Fruit fly (Drosophila melanogaster) whole organism, embryonic: ENCODE data around the gene Tti1.
A peak's percentile ranks its signal among the peaks of the same experiment; 100 is the strongest.

ENCODE experiments used
- Ada2b ChIP-seq: fragments of 200-800 bp; sonication (Bioruptor generic); IDR thresholded peaks from 2 replicates; pipeline ENCODE4 v1.3.6; 2022; ENCODE audit warnings: missing biosample characterization, missing genetic modification characterization
- Asciz ChIP-seq: fragments of 200-800 bp; sonication (Bioruptor generic); optimal IDR thresholded peaks from 2 replicates; lab custom pipeline; 2017; ENCODE audit warnings: missing biosample characterization, mild to moderate bottlenecking, missing genetic modification characterization, missing genetic modification reagents
- Atf-2 ChIP-seq: fragments of 200-800 bp; sonication (Bioruptor generic); optimal IDR thresholded peaks from 2 replicates; lab custom pipeline; 2016; ENCODE audit warnings: missing biosample characterization, missing genetic modification characterization
- Bteb2 ChIP-seq: fragments of 200-800 bp; sonication (Bioruptor generic); optimal IDR thresholded peaks from 2 replicates; lab custom pipeline; 2016; ENCODE audit warnings: missing biosample characterization, missing genetic modification characterization
- CG10209 ChIP-seq: fragments of 200-800 bp; sonication (Bioruptor generic); optimal IDR thresholded peaks from 3 replicates; lab custom pipeline; 2017; ENCODE audit warnings: missing biosample characterization, mild to moderate bottlenecking, missing genetic modification characterization, missing genetic modification reagents
- CG10267 ChIP-seq: fragments of 200-800 bp; sonication (Bioruptor generic); optimal IDR thresholded peaks from 2 replicates; lab custom pipeline; 2018; ENCODE audit warnings: missing biosample characterization, mild to moderate bottlenecking, missing genetic modification characterization, moderate library complexity
- CG10462 ChIP-seq: fragments of 200-800 bp; sonication (Bioruptor generic); optimal IDR thresholded peaks from 2 replicates; lab custom pipeline; 2016; ENCODE audit warnings: missing biosample characterization, missing genetic modification characterization
- CG10543 ChIP-seq: fragments of 200-800 bp; sonication (Bioruptor generic); optimal IDR thresholded peaks from 3 replicates; lab custom pipeline; 2017; ENCODE audit warnings: missing biosample characterization, mild to moderate bottlenecking, missing genetic modification characterization, moderate library complexity
- CG12299 ChIP-seq: fragments of 200-800 bp; sonication (Bioruptor generic); optimal IDR thresholded peaks from 2 replicates; lab custom pipeline; 2018; ENCODE audit warnings: missing biosample characterization, mild to moderate bottlenecking, missing genetic modification characterization
- CG12942 ChIP-seq: fragments of 200-800 bp; sonication (Bioruptor generic); optimal IDR thresholded peaks from 3 replicates; lab custom pipeline; 2016; ENCODE audit warnings: missing biosample characterization, missing genetic modification characterization
- CG13624 ChIP-seq: fragments of 200-800 bp; sonication (Bioruptor generic); optimal IDR thresholded peaks from 2 replicates; lab custom pipeline; 2016; ENCODE audit warnings: missing biosample characterization, missing genetic modification characterization
- CG14710 ChIP-seq: fragments of 200-800 bp; sonication (Bioruptor generic); optimal IDR thresholded peaks from 3 replicates; lab custom pipeline; 2019; ENCODE audit warnings: missing biosample characterization, mild to moderate bottlenecking, missing genetic modification characterization, moderate library complexity
- CG15696 ChIP-seq: fragments of 200-800 bp; sonication (Bioruptor generic); optimal IDR thresholded peaks from 2 replicates; lab custom pipeline; 2019; ENCODE audit warnings: missing biosample characterization, mild to moderate bottlenecking, missing genetic modification characterization, moderate library complexity
- CG16779 ChIP-seq: fragments of 200-800 bp; sonication (Bioruptor generic); IDR thresholded peaks from 2 replicates; pipeline ENCODE4 v1.3.6; 2022; ENCODE audit warnings: missing biosample characterization, missing genetic modification characterization
- CG31388 ChIP-seq: fragments of 200-800 bp; sonication (Bioruptor generic); optimal IDR thresholded peaks from 2 replicates; lab custom pipeline; 2016; ENCODE audit warnings: missing biosample characterization, missing genetic modification characterization
- CG32767 ChIP-seq: fragments of 200-800 bp; sonication (Bioruptor generic); IDR thresholded peaks from 2 replicates; pipeline ENCODE4 v1.3.6; 2022; ENCODE audit warnings: missing biosample characterization, missing genetic modification characterization
- CG4282 ChIP-seq: fragments of 200-800 bp; sonication (Bioruptor generic); optimal IDR thresholded peaks from 2 replicates; lab custom pipeline; 2016; ENCODE audit warnings: missing biosample characterization, missing genetic modification characterization
- CG7271 ChIP-seq: fragments of 200-800 bp; sonication (Bioruptor generic); optimal IDR thresholded peaks from 2 replicates; lab custom pipeline; 2018; ENCODE audit warnings: missing biosample characterization, mild to moderate bottlenecking, missing genetic modification characterization, moderate library complexity
- CG7372 ChIP-seq: fragments of 200-800 bp; sonication (Bioruptor generic); IDR thresholded peaks from 2 replicates; pipeline ENCODE4 v1.3.6; 2022; ENCODE audit warnings: missing biosample characterization, missing genetic modification characterization
- CG7839 ChIP-seq: fragments of 200-800 bp; sonication (Bioruptor generic); optimal IDR thresholded peaks from 3 replicates; lab custom pipeline; 2018; ENCODE audit warnings: missing biosample characterization, mild to moderate bottlenecking, missing genetic modification characterization, moderate library complexity
- CG9437 ChIP-seq: fragments of 200-800 bp; sonication (Bioruptor generic); optimal IDR thresholded peaks from 2 replicates; lab custom pipeline; 2018; ENCODE audit warnings: missing biosample characterization, mild to moderate bottlenecking, missing genetic modification characterization
- CG9609 ChIP-seq: fragments of 200-800 bp; sonication (Bioruptor generic); optimal IDR thresholded peaks from 3 replicates; lab custom pipeline; 2016; ENCODE audit warnings: missing biosample characterization, missing genetic modification characterization
- Chrac-16 ChIP-seq: fragments of 200-800 bp; sonication (Bioruptor generic); optimal IDR thresholded peaks from 3 replicates; lab custom pipeline; 2016; ENCODE audit warnings: missing biosample characterization, missing genetic modification characterization
- CoRest ChIP-seq: fragments of 200-800 bp; sonication (Bioruptor generic); optimal IDR thresholded peaks from 3 replicates; lab custom pipeline; 2018; ENCODE audit warnings: missing biosample characterization, mild to moderate bottlenecking, missing genetic modification characterization, moderate library complexity
- Dip3 ChIP-seq: fragments of 200-800 bp; sonication (Bioruptor generic); optimal IDR thresholded peaks from 3 replicates; lab custom pipeline; 2016; ENCODE audit warnings: missing biosample characterization, missing genetic modification characterization
- Ets97D ChIP-seq: fragments of 200-800 bp; sonication (Bioruptor generic); optimal IDR thresholded peaks from 3 replicates; lab custom pipeline; 2016; ENCODE audit warnings: missing biosample characterization, missing genetic modification characterization
- Hr3 ChIP-seq: fragments of 200-800 bp; sonication (Bioruptor generic); optimal IDR thresholded peaks from 3 replicates; lab custom pipeline; 2016; ENCODE audit warnings: missing biosample characterization, missing genetic modification characterization
- Mrtf ChIP-seq: fragments of 200-800 bp; sonication (Bioruptor generic); IDR thresholded peaks from 3 replicates; pipeline ENCODE4 v1.3.6; 2022; ENCODE audit warnings: missing biosample characterization, missing genetic modification characterization
- NC2α ChIP-seq: fragments of 200-800 bp; sonication (Bioruptor generic); optimal IDR thresholded peaks from 2 replicates; lab custom pipeline; 2016; ENCODE audit warnings: missing biosample characterization, missing genetic modification characterization
- Taf1 ChIP-seq: fragments of 200-800 bp; sonication (Bioruptor generic); IDR thresholded peaks from 2 replicates; pipeline ENCODE4 v1.3.6; 2022; ENCODE audit warnings: missing biosample characterization, missing genetic modification characterization
- Trl ChIP-seq, 3 experiments: fragments of >200 bp in 2 of 3; fragments of 200-800 bp in 1 of 3; sonication (Bioruptor generic) in 1 of 3; optimal IDR thresholded peaks; 2 replicates in 1 of 3; 3 replicates in 2 of 3; lab custom pipeline; 2016 to 2017; ENCODE audit warnings: missing biosample characterization in 1 of 3, missing genetic modification characterization in 1 of 3
- Usf ChIP-seq: fragments of 200-800 bp; sonication (Bioruptor generic); optimal IDR thresholded peaks from 2 replicates; lab custom pipeline; 2017; ENCODE audit warnings: missing genotype, missing biosample characterization, missing genetic modification characterization
- Xrp1 ChIP-seq: fragments of 200-800 bp; sonication (Bioruptor generic); IDR thresholded peaks from 2 replicates; pipeline ENCODE4 v1.3.6; 2022; ENCODE audit warnings: missing biosample characterization, missing genetic modification characterization
- cg ChIP-seq: fragments of 200-800 bp; sonication (Bioruptor generic); optimal IDR thresholded peaks from 3 replicates; lab custom pipeline; 2019; ENCODE audit warnings: missing biosample characterization, mild to moderate bottlenecking, missing genetic modification characterization, moderate library complexity
- chn ChIP-seq: fragments of 200-800 bp; sonication (Bioruptor generic); optimal IDR thresholded peaks from 2 replicates; lab custom pipeline; 2016; ENCODE audit warnings: missing biosample characterization, missing genetic modification characterization
- eve ChIP-seq, 2 experiments: fragments of >200 bp; optimal IDR thresholded peaks; 2 replicates each; lab custom pipeline; 2017; ENCODE audit warnings: missing biosample characterization in 2 of 2, missing genetic modification characterization in 2 of 2
- eyg ChIP-seq: fragments of 200-800 bp; sonication (Bioruptor generic); optimal IDR thresholded peaks from 3 replicates; lab custom pipeline; 2016; ENCODE audit warnings: missing biosample characterization, missing genetic modification characterization
- jigr1 ChIP-seq: fragments of 200-800 bp; sonication (Bioruptor generic); IDR thresholded peaks from 3 replicates; pipeline ENCODE4 v1.3.6; 2022; ENCODE audit warnings: missing biosample characterization, missing genetic modification characterization
- lola ChIP-seq, 3 experiments: fragments of >200 bp in 2 of 3; fragments of 200-800 bp in 1 of 3; sonication (Bioruptor generic) in 1 of 3; optimal IDR thresholded peaks; 2 replicates each; lab custom pipeline; 2017 to 2019; ENCODE audit warnings: missing biosample characterization in 3 of 3, missing genetic modification characterization in 3 of 3, mild to moderate bottlenecking in 1 of 3, moderate library complexity in 1 of 3
- odd ChIP-seq: fragments of 200-800 bp; sonication (Bioruptor generic); optimal IDR thresholded peaks from 2 replicates; lab custom pipeline; 2017; ENCODE audit warnings: missing biosample characterization, mild to moderate bottlenecking, missing genetic modification characterization
- p53 ChIP-seq: fragments of 200-800 bp; sonication (Bioruptor generic); optimal IDR thresholded peaks from 2 replicates; lab custom pipeline; 2016; ENCODE audit warnings: missing biosample characterization, missing genetic modification characterization
- pita ChIP-seq: fragments of 200-800 bp; sonication (Bioruptor generic); optimal IDR thresholded peaks from 2 replicates; lab custom pipeline; 2017; ENCODE audit warnings: missing biosample characterization, mild to moderate bottlenecking, missing genetic modification characterization
- pum ChIP-seq: fragments of 200-800 bp; sonication (Bioruptor generic); optimal IDR thresholded peaks from 2 replicates; lab custom pipeline; 2016; ENCODE audit warnings: missing biosample characterization, missing genetic modification characterization
- ranshi ChIP-seq: fragments of 200-800 bp; sonication (Bioruptor generic); IDR thresholded peaks from 2 replicates; pipeline ENCODE4 v1.3.6; 2022; ENCODE audit warnings: missing biosample characterization, missing genetic modification characterization
- scrt ChIP-seq: fragments of 200-800 bp; sonication (Bioruptor generic); optimal IDR thresholded peaks from 2 replicates; lab custom pipeline; 2018; ENCODE audit warnings: missing biosample characterization, mild to moderate bottlenecking, missing genetic modification characterization, moderate library complexity
- shn ChIP-seq: fragments of 200-800 bp; sonication (Bioruptor generic); optimal IDR thresholded peaks from 3 replicates; lab custom pipeline; 2016; ENCODE audit warnings: missing biosample characterization, missing genetic modification characterization
- sob ChIP-seq: fragments of 200-800 bp; sonication (Bioruptor generic); IDR thresholded peaks from 2 replicates; pipeline ENCODE4 v1.3.6; 2022; ENCODE audit warnings: missing biosample characterization, missing genetic modification characterization
- sr ChIP-seq: fragments of 200-800 bp; sonication (Bioruptor generic); IDR thresholded peaks from 3 replicates; pipeline ENCODE4 v1.3.6; 2022; ENCODE audit warnings: missing biosample characterization, missing genetic modification characterization
- sug ChIP-seq: fragments of 200-800 bp; optimal IDR thresholded peaks from 2 replicates; lab custom pipeline; 2019; ENCODE audit warnings: missing biosample characterization, mild to moderate bottlenecking, missing genetic modification characterization, moderate library complexity
- tap ChIP-seq: fragments of 200-800 bp; optimal IDR thresholded peaks from 3 replicates; lab custom pipeline; 2019; ENCODE audit warnings: missing biosample characterization, mild to moderate bottlenecking, missing genetic modification characterization, moderate library complexity
- toy ChIP-seq: fragments of 200-800 bp; sonication (Bioruptor generic); IDR thresholded peaks from 2 replicates; pipeline ENCODE4 v1.3.6; 2022; ENCODE audit warnings: missing biosample characterization, missing genetic modification characterization

Tti1 gene

dm6 chr3R:9747272-9747874 lies 7.1 kb downstream of the Tti1 start, which contains the start of gene CG12948 (continued):
- TF ChIP-seq CG10543 (peak; percentile 62), Asciz (GFP tag; lab: Kevin White, UChicago) (no peak), Usf (no peak), CG9437 (peak; percentile 30), ranshi (GFP tag; lab: Robert Waterston, UW) (no peak; the same call in 1 of the 2 replicates), Ada2b (no peak), CG12942 (no peak), tap (tag; lab: Kevin White, UChicago) (no peak), Mrtf (GFP tag; lab: Robert Waterston, UW) (no peak), chn (GFP tag; lab: Kevin White, UChicago) (peak; percentile 21), Taf1 (0 out of 2 replicates have a peak, but pooled peaks have one; percentile 15), NC2α (GFP tag; lab: Kevin White, UChicago) (no peak), CG16779 (GFP tag; lab: Robert Waterston, UW) (no peak), CoRest (tag; lab: Kevin White, UChicago) (peak; percentile 58), Hr3 (peak; percentile 22), eve (GFP tag; optimal IDR thresholded peaks at IDR 0.05; lab: Kevin White, UChicago) (no peak), sr (GFP tag; lab: Robert Waterston, UW) (peak; percentile 93), CG4282 (GFP tag; lab: Kevin White, UChicago) (no peak), Dip3 (GFP tag; lab: Kevin White, UChicago) (peak; percentile 45), CG10462 (no peak), scrt (no peak), sob (GFP tag; lab: Robert Waterston, UW) (peak; percentile 60), CG7271 (tag; lab: Kevin White, UChicago) (peak; percentile 5), shn (GFP tag; lab: Kevin White, UChicago) (no peak), sug (tag; lab: Kevin White, UChicago) (peak; percentile 68), Bteb2 (GFP tag; lab: Kevin White, UChicago) (peak; percentile 16), CG9609 (GFP tag; lab: Kevin White, UChicago) (peak; percentile 18), CG7839 (no peak), Trl (optimal IDR thresholded peaks at IDR 0.05; lab: Kevin White, UChicago) (no peak), Trl (GFP tag; optimal IDR thresholded peaks at IDR 0.05; lab: Kevin White, UChicago) (peak; percentile 52), CG13624 (GFP tag; lab: Kevin White, UChicago) (peak; percentile 66), lola (GFP tag; optimal IDR thresholded peaks at IDR 0.05; lab: Kevin White, UChicago) (peak in 1 of 3 experiments; percentile 63), Ets97D (GFP tag; lab: Kevin White, UChicago) (peak; percentile 46), CG32767 (GFP tag; lab: Robert Waterston, UW) (no peak), CG10267 (tag; lab: Kevin White, UChicago) (peak; percentile 40), cg (GFP tag; lab: Kevin White, UChicago) (no peak), CG10209 (GFP tag; lab: Kevin White, UChicago) (no peak), CG31388 (GFP tag; lab: Kevin White, UChicago) (no peak), jigr1 (GFP tag; lab: Robert Waterston, UW) (no peak), CG12299 (tag; lab: Kevin White, UChicago) (no peak), Xrp1 (GFP tag; lab: Robert Waterston, UW) (peak; percentile 56), toy (GFP tag; lab: Robert Waterston, UW) (no peak), eyg (GFP tag; lab: Kevin White, UChicago) (no peak), pita (GFP tag; lab: Kevin White, UChicago) (no peak), CG15696 (tag; lab: Kevin White, UChicago) (peak; percentile 57), CG14710 (tag; lab: Kevin White, UChicago) (peak; percentile 48), Atf-2 (GFP tag; lab: Kevin White, UChicago) (peak; percentile 22), Chrac-16 (GFP tag; lab: Kevin White, UChicago) (peak; percentile 36), p53 (GFP tag; lab: Kevin White, UChicago) (no peak), CG7372 (GFP tag; lab: Robert Waterston, UW) (no peak), pum (peak; percentile 16), odd (GFP tag; lab: Kevin White, UChicago) (no peak)
